Worm (Caenorhabditis elegans): Measurements from ENCODE around the gene T02E9.6.

T02E9.6 gene

DNA sequence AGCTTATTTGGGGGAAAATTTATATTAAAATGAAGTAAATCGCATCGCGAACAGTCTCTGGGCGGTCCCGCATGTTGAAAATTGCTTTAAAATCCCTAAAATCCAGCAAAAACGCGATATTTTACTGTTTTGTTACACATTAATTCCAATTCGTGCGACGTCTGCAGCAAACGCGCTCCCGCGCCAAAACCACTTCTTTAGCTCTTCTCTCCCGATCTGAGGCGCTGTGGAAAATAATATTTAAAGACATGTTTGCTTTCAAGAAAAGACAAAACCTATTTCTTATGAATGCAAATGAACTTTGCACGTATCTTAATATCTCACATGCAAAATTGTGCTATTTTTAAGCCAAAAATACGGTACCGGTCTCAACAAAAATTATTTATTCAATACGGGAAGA, 5.5 kb downstream of the T02E9.6 start:
- 0 out of 2 replicates have a peak, but pooled peaks have one; percentile 42 for TF ChIP-seq D1046.2 (GFP tag; IDR thresholded peaks at IDR 0.05)
- TF ChIP-seq ceh-44 (GFP tag; IDR thresholded peaks at IDR 0.05), result peak; percentile 65; the same call in 1 of the 2 replicates
- TF ChIP-seq lin-38 (GFP tag; IDR thresholded peaks at IDR 0.05), result peak; percentile 88

DNA sequence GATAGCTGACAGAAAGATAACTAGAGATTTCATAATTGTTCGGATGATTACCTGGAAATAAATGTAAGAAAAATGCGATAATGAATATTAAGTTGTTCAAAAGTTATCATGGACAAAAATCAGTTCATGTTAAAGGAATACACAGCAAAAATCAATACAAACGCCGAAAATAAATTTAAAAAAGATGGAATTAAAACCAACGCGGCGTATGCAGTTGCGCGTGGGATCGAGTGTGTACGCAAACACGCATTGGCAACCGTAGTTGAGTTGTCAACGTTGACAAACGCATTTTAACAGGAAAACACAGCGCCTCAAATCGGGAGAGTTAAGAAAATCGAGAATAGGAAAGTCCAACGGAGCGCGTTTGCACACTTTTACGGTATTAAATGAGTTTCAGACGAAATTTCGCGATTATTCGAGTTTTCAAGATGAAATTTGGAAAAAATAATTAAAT, 7.2 kb downstream of the T02E9.6 start, which contains the start of gene tmed-10:
TSS of gene tmed-10 (minus strand) at position 51 of the 454 bp plus-strand sequence.
- no peak for TF ChIP-seq F44E2.7 (GFP tag; IDR thresholded peaks at IDR 0.05)
- TF ChIP-seq lin-15B (tag; optimal IDR thresholded peaks at IDR 0.05), result no peak
- TF ChIP-seq T26A8.4 (GFP tag; IDR thresholded peaks at IDR 0.05), result peak; percentile 65; the same call in 1 of the 2 replicates
- no peak for TF ChIP-seq nhr-25 (tag; optimal IDR thresholded peaks at IDR 0.05; ENCODE audit: borderline replicate concordance, insufficient read depth)
- no peak for TF ChIP-seq zfp-2 (tag; optimal IDR thresholded peaks at IDR 0.05)
- no peak for TF ChIP-seq mxl-2 (GFP tag; conservative IDR thresholded peaks at IDR 0.05)
- TF ChIP-seq lin-39 (tag; optimal IDR thresholded peaks at IDR 0.05), result no peak
- no peak for TF ChIP-seq tag-97 (GFP tag; IDR thresholded peaks at IDR 0.05)
- TF ChIP-seq nhr-28 (tag; optimal IDR thresholded peaks at IDR 0.05), result peak; percentile 43
- peak; percentile 84 for TF ChIP-seq mes-2 (tag; optimal IDR thresholded peaks at IDR 0.05; ENCODE audit: poor library complexity, severe bottlenecking)
- peak; percentile 64 for TF ChIP-seq hlh-11 (tag; optimal IDR thresholded peaks at IDR 0.05)
- peak; percentile 44 for TF ChIP-seq hlh-30 (tag; optimal IDR thresholded peaks at IDR 0.05; ENCODE audit: insufficient read depth)
- TF ChIP-seq Y48G9A.11 (GFP tag; IDR thresholded peaks at IDR 0.05), result no peak
- TF ChIP-seq daf-8 (GFP tag; IDR thresholded peaks at IDR 0.05), result no peak
- no peak for TF ChIP-seq set-16 (GFP tag; IDR thresholded peaks at IDR 0.05)
- TF ChIP-seq ztf-11 (tag; optimal IDR thresholded peaks at IDR 0.05), result no peak
- TF ChIP-seq dmd-6 (GFP tag; IDR thresholded peaks at IDR 0.05), result peak; percentile 72
- TF ChIP-seq dmd-9 (GFP tag; IDR thresholded peaks at IDR 0.05), result 0 out of 2 replicates have a peak, but pooled peaks have one; percentile 10
- no peak for TF ChIP-seq gei-8 (GFP tag; optimal IDR thresholded peaks at IDR 0.05)
- no peak for TF ChIP-seq Y75B8A.6 (GFP tag; IDR thresholded peaks at IDR 0.05)
- no peak for TF ChIP-seq ces-1 (GFP tag; optimal IDR thresholded peaks at IDR 0.05)
- peak; percentile 53; the same call in 1 of the 2 replicates for TF ChIP-seq ceh-44 (GFP tag; IDR thresholded peaks at IDR 0.05)
- TF ChIP-seq zip-2 (tag; optimal IDR thresholded peaks at IDR 0.05), result no peak
- no peak for TF ChIP-seq snpc-4 (tag; optimal IDR thresholded peaks at IDR 0.05)
- TF ChIP-seq unc-130 (GFP tag; optimal IDR thresholded peaks at IDR 0.05), result peak; percentile 43
- peak; percentile 62 for TF ChIP-seq snpc-1.2 (GFP tag; IDR thresholded peaks at IDR 0.05)
- TF ChIP-seq mdl-1 (tag; optimal IDR thresholded peaks at IDR 0.05), result peak in 1 of 2 experiments; percentile 3
- no peak for TF ChIP-seq ceh-62 (tag; optimal IDR thresholded peaks at IDR 0.05)
- peak; percentile 10 for TF ChIP-seq lin-13 (GFP tag; optimal IDR thresholded peaks at IDR 0.05)
- no peak for TF ChIP-seq nhr-41 (GFP tag; IDR thresholded peaks at IDR 0.05)
- no peak for TF ChIP-seq daf-16 (GFP tag; optimal IDR thresholded peaks at IDR 0.05)
- TF ChIP-seq daf-16 (tag; optimal IDR thresholded peaks at IDR 0.05), result no peak
- TF ChIP-seq arid-1 (GFP tag; conservative IDR thresholded peaks at IDR 0.05), result no peak
- TF ChIP-seq F26F4.8 (GFP tag; conservative IDR thresholded peaks at IDR 0.05), result no peak
- peak; percentile 50 for TF ChIP-seq rbr-2 (tag; optimal IDR thresholded peaks at IDR 0.05)
- TF ChIP-seq mxl-3 (GFP tag; optimal IDR thresholded peaks at IDR 0.05), result peak; percentile 77
- TF ChIP-seq nhr-48 (tag; optimal IDR thresholded peaks at IDR 0.05), result no peak
- TF ChIP-seq dve-1 (tag; optimal IDR thresholded peaks at IDR 0.05; ENCODE audit: insufficient read depth), result peak; percentile 56
- TF ChIP-seq nhr-42 (GFP tag; IDR thresholded peaks at IDR 0.05), result no peak
- TF ChIP-seq R02D3.7 (tag; optimal IDR thresholded peaks at IDR 0.05), result no peak
- TF ChIP-seq madf-5 (GFP tag; IDR thresholded peaks at IDR 0.05), result no peak
- TF ChIP-seq nhr-6 (tag; optimal IDR thresholded peaks at IDR 0.05), result no peak
- TF ChIP-seq nhr-76 (tag; optimal IDR thresholded peaks at IDR 0.05), result no peak
- TF ChIP-seq dpl-1 (GFP tag; optimal IDR thresholded peaks at IDR 0.05), result peak; percentile 54
- no peak for TF ChIP-seq nhr-237 (tag; optimal IDR thresholded peaks at IDR 0.05)
- TF ChIP-seq egl-27 (tag; optimal IDR thresholded peaks at IDR 0.05), result no peak
- peak; percentile 50 for TF ChIP-seq T20F7.1 (GFP tag; optimal IDR thresholded peaks at IDR 0.05)

Measured in whole organism, L4 larva.